Worm (Caenorhabditis elegans): ENCODE data around the gene C01B10.44.

ce11 chrIV:6613296-6613695, 10.2 kb upstream of the C01B10.44 start, which contains the start of gene drh-1:
- TF ChIP-seq scrt-1 (GFP tag; IDR thresholded peaks at IDR 0.05) (no peak), ama-1 (optimal IDR thresholded peaks at IDR 0.05) (no peak), ceh-13 (GFP tag; optimal IDR thresholded peaks at IDR 0.05) (no peak), B0310.2 (tag; optimal IDR thresholded peaks at IDR 0.05) (no peak), hmbx-1 (tag; optimal IDR thresholded peaks at IDR 0.05) (no peak), pes-1 (GFP tag; IDR thresholded peaks at IDR 0.05) (no peak), tbx-11 (GFP tag; IDR thresholded peaks at IDR 0.05) (no peak), flt-1 (GFP tag; IDR thresholded peaks at IDR 0.05) (no peak), sea-1 (GFP tag; conservative IDR thresholded peaks at IDR 0.05) (no peak)
